Worm (Caenorhabditis elegans) whole organism, L4 larva: ENCODE measurements around the gene ccz-1.
A peak's percentile ranks its signal among the peaks of the same experiment; 100 is the strongest.

ENCODE experiments used
- D1046.2 ChIP-seq: fragments of 200-800 bp; sonication (Bioruptor generic); IDR thresholded peaks from 2 replicates; pipeline ENCODE4 v1.3.6; 2022; ENCODE audit warnings: missing genetic modification characterization, missing compliant biosample characterization
- F26F4.8 ChIP-seq: fragments of 200-800 bp; sonication (Bioruptor generic); conservative IDR thresholded peaks from 2 replicates; pipeline ENCODE4 v1.3.6; 2022; ENCODE audit warnings: missing genetic modification characterization, missing compliant biosample characterization
- F44E2.7 ChIP-seq: fragments of 200-800 bp; sonication (Bioruptor generic); IDR thresholded peaks from 2 replicates; pipeline ENCODE4 v2.1.2; 2022; ENCODE audit warnings: missing genetic modification characterization, missing compliant biosample characterization
- ZK546.5 ChIP-seq, 2 experiments: sonication (generic microtip); optimal IDR thresholded peaks; 2 replicates each; lab custom pipeline; 2017; ENCODE audit warnings: missing biosample characterization in 2 of 2, missing genetic modification characterization in 2 of 2
- aha-1 ChIP-seq: fragments of 150-350 bp; peaks from one replicate; lab custom pipeline; 2014; ENCODE audit warnings: missing biosample characterization, missing genetic modification characterization
- ama-1 ChIP-seq: fragments of 150-350 bp; optimal IDR thresholded peaks from 2 replicates; lab custom pipeline; 2014; ENCODE audit warnings: inconsistent platforms, mixed read lengths
- daf-8 ChIP-seq: fragments of 200-800 bp; sonication (Bioruptor generic); IDR thresholded peaks from 2 replicates; pipeline ENCODE4 v1.3.6; 2022; ENCODE audit warnings: missing genetic modification characterization, missing compliant biosample characterization
- duxl-1 ChIP-seq: sonication (generic microtip); optimal IDR thresholded peaks from 2 replicates; lab custom pipeline; 2016; ENCODE audit warnings: mild to moderate bottlenecking, missing genetic modification characterization, moderate library complexity, missing compliant biosample characterization; ENCODE audit not compliant: poor library complexity
- dve-1 ChIP-seq: sonication (generic microtip); optimal IDR thresholded peaks from 2 replicates; lab custom pipeline; 2017; ENCODE audit warnings: antibody characterized with exemption, mild to moderate bottlenecking, missing genetic modification characterization, missing compliant biosample characterization; ENCODE audit not compliant: insufficient read depth
- hlh-11 ChIP-seq: fragments of 200-800 bp; sonication (Bioruptor generic); optimal IDR thresholded peaks from 2 replicates; lab custom pipeline; 2018; ENCODE audit warnings: mild to moderate bottlenecking, missing genetic modification characterization, missing compliant biosample characterization
- hmg-1.1 ChIP-seq: fragments of 200-800 bp; sonication (Bioruptor generic); IDR thresholded peaks from 2 replicates; pipeline ENCODE4 v1.3.6; 2022; ENCODE audit warnings: missing genetic modification reagents, missing genetic modification characterization, missing compliant biosample characterization
- mdl-1 ChIP-seq, 2 experiments: fragments of 150-350 bp in 1 of 2; sonication (generic microtip) in 1 of 2; optimal IDR thresholded peaks; 2 replicates each; lab custom pipeline; 2014 to 2017; ENCODE audit warnings: missing biosample characterization in 2 of 2, missing genetic modification characterization in 2 of 2
- mdt-29 ChIP-seq: fragments of 200-800 bp; sonication (Bioruptor generic); IDR thresholded peaks from 2 replicates; pipeline ENCODE4 v1.3.6; 2022; ENCODE audit warnings: missing genetic modification reagents, missing genetic modification characterization, missing compliant biosample characterization
- mep-1 ChIP-seq: fragments of 150-350 bp; sonication (generic microtip); optimal IDR thresholded peaks from 3 replicates; lab custom pipeline; 2014; ENCODE audit warnings: missing biosample characterization, missing genetic modification characterization
- mes-2 ChIP-seq: sonication (generic microtip); optimal IDR thresholded peaks from 2 replicates; lab custom pipeline; 2016; ENCODE audit warnings: missing genotype, mild to moderate bottlenecking, missing genetic modification characterization, missing compliant biosample characterization; ENCODE audit not compliant: poor library complexity, severe bottlenecking
- nhr-10 ChIP-seq: fragments of 150-350 bp; optimal IDR thresholded peaks from 2 replicates; lab custom pipeline; 2014; ENCODE audit warnings: missing biosample characterization, missing genetic modification characterization
- nhr-11 ChIP-seq: fragments of 150-350 bp; optimal IDR thresholded peaks from 2 replicates; lab custom pipeline; 2014; ENCODE audit warnings: missing biosample characterization, missing genetic modification characterization
- nhr-28 ChIP-seq: fragments of 150-350 bp; optimal IDR thresholded peaks from 2 replicates; lab custom pipeline; 2014; ENCODE audit warnings: missing biosample characterization, missing genetic modification characterization
- nhr-41 ChIP-seq: fragments of 200-800 bp; sonication (Bioruptor generic); IDR thresholded peaks from 2 replicates; pipeline ENCODE4 v1.3.6; 2022; ENCODE audit warnings: missing genetic modification reagents, missing genetic modification characterization, missing compliant biosample characterization
- nhr-48 ChIP-seq: sonication (generic microtip); optimal IDR thresholded peaks from 2 replicates; lab custom pipeline; 2016; ENCODE audit warnings: mild to moderate bottlenecking, missing genetic modification characterization, missing compliant biosample characterization
- nhr-77 ChIP-seq: fragments of 150-350 bp; optimal IDR thresholded peaks from 2 replicates; lab custom pipeline; 2014; ENCODE audit warnings: missing biosample characterization, missing genetic modification characterization
- pha-4 ChIP-seq, 2 experiments: fragments of 150-350 bp in 1 of 2; fragments of 200-800 bp in 1 of 2; sonication (Bioruptor generic) in 1 of 2; IDR thresholded peaks in 1 of 2; optimal IDR thresholded peaks in 1 of 2; 2 replicates each; pipeline versions ENCODE4 v1.3.6 to Lab custom; 2014 to 2022; ENCODE audit warnings: missing genetic modification characterization in 2 of 2, missing genetic modification reagents in 2 of 2, missing biosample characterization in 1 of 2, missing compliant biosample characterization in 1 of 2
- rbr-2 ChIP-seq: sonication (generic microtip); optimal IDR thresholded peaks from 2 replicates; lab custom pipeline; 2016; ENCODE audit warnings: missing genotype, missing genetic modification characterization, missing compliant biosample characterization
- set-16 ChIP-seq: fragments of 200-800 bp; sonication (Bioruptor generic); IDR thresholded peaks from 2 replicates; pipeline ENCODE4 v1.3.6; 2022; ENCODE audit warnings: missing genetic modification reagents, missing genetic modification characterization, missing compliant biosample characterization
- spr-1 ChIP-seq: sonication (generic microtip); optimal IDR thresholded peaks from 2 replicates; lab custom pipeline; 2016; ENCODE audit warnings: mild to moderate bottlenecking, missing genetic modification characterization, missing compliant biosample characterization
- spr-3 ChIP-seq: fragments of 200-800 bp; sonication (Bioruptor generic); optimal IDR thresholded peaks from 2 replicates; lab custom pipeline; 2018; ENCODE audit warnings: mild to moderate bottlenecking, missing genetic modification characterization, missing compliant biosample characterization
- unc-130 ChIP-seq: sonication (generic microtip); optimal IDR thresholded peaks from 2 replicates; lab custom pipeline; 2016; ENCODE audit warnings: missing genetic modification reagents, missing genetic modification characterization, missing compliant biosample characterization
- unc-39 ChIP-seq: sonication (generic microtip); optimal IDR thresholded peaks from 2 replicates; lab custom pipeline; 2017; ENCODE audit warnings: missing biosample characterization, missing genetic modification characterization
- unc-62 ChIP-seq, 3 experiments: fragments of 150-350 bp in 1 of 3; sonication (generic microtip); optimal IDR thresholded peaks in 2 of 3; peaks in 1 of 3; 1 replicate in 1 of 3; 2 replicates in 2 of 3; lab custom pipeline; 2014 to 2017; ENCODE audit warnings: missing biosample characterization in 3 of 3, missing genetic modification characterization in 3 of 3, missing genetic modification reagents in 3 of 3, missing genotype in 1 of 3
- zfp-2 ChIP-seq: sonication (generic microtip); optimal IDR thresholded peaks from 2 replicates; lab custom pipeline; 2016; ENCODE audit warnings: mild to moderate bottlenecking, missing genetic modification characterization, missing compliant biosample characterization
- zfp-3 ChIP-seq: fragments of 200-800 bp; sonication (Bioruptor generic); conservative IDR thresholded peaks from 2 replicates; pipeline ENCODE4 v1.3.6; 2022; ENCODE audit warnings: missing genetic modification reagents, missing genetic modification characterization, missing compliant biosample characterization

Gene ccz-1

ce11 chrV:13664340-13664916, 14.2 kb upstream of the ccz-1 start (continued):
- TF ChIP-seq nhr-48 (tag; lab: Kevin White, UChicago) (no peak), duxl-1 (tag; lab: Kevin White, UChicago) (peak; percentile 49), F26F4.8 (GFP tag; lab: Robert Waterston, UW) (no peak), hlh-11 (tag; lab: Kevin White, UChicago) (peak; percentile 25)

- TF ChIP-seq nhr-28 (tag; lab: Kevin White, UChicago): peak; percentile 39
- no peak for TF ChIP-seq spr-3 (GFP tag; lab: Kevin White, UChicago)
- TF ChIP-seq mes-2: peak; percentile 3
- no peak for TF ChIP-seq ZK546.5 (tag; optimal IDR thresholded peaks at IDR 0.05; lab: Kevin White, UChicago)
- TF ChIP-seq nhr-11 (tag; lab: Kevin White, UChicago): no peak
- TF ChIP-seq nhr-48 (tag; lab: Kevin White, UChicago): no peak
- peak; percentile 4 for TF ChIP-seq mep-1 (tag; lab: Kevin White, UChicago)
- no peak for TF ChIP-seq mdt-29 (GFP tag; lab: Robert Waterston, UW)
- TF ChIP-seq aha-1 (tag; lab: Kevin White, UChicago): peak; percentile 28
- TF ChIP-seq duxl-1 (tag; lab: Kevin White, UChicago): no peak
Measured at ce11 chrV:13665089-13665488, 13.6 kb upstream of the ccz-1 start, which contains the start of gene rde-12. Gene rde-12, plus strand, starts transcription at chrV:13665389.

- TF ChIP-seq dve-1 (tag; lab: Kevin White, UChicago) (no peak), nhr-48 (tag; lab: Kevin White, UChicago) (no peak), F26F4.8 (GFP tag; lab: Robert Waterston, UW) (no peak), zfp-2 (tag; lab: Kevin White, UChicago) (no peak), nhr-41 (GFP tag; lab: Robert Waterston, UW) (no peak), unc-62 (GFP tag; optimal IDR thresholded peaks at IDR 0.05 in 1 of 2; lab: Kevin White, UChicago) (peak in 1 of 2 experiments; percentile 56), unc-62 (tag; optimal IDR thresholded peaks at IDR 0.05; lab: Kevin White, UChicago) (no peak), unc-39 (tag; lab: Kevin White, UChicago) (no peak), nhr-10 (tag; lab: Kevin White, UChicago) (no peak), ama-1 (lab: Kevin White, UChicago) (no peak), zfp-3 (GFP tag; lab: Robert Waterston, UW) (no peak), daf-8 (GFP tag; lab: Robert Waterston, UW) (no peak), nhr-77 (tag; lab: Kevin White, UChicago) (no peak), spr-1 (tag; lab: Kevin White, UChicago) (no peak), aha-1 (tag; lab: Kevin White, UChicago) (peak; percentile 96), hmg-1.1 (no peak), pha-4 (GFP tag; IDR thresholded peaks at IDR 0.05; lab: Robert Waterston, UW) (no peak), pha-4 (tag; optimal IDR thresholded peaks at IDR 0.05; lab: Kevin White, UChicago) (no peak), rbr-2 (tag; lab: Kevin White, UChicago) (no peak)
Measured at ce11 chrV:13666460-13666859, 12.2 kb upstream of the ccz-1 start.

ce11 chrV:13668337-13668736, 10.3 kb upstream of the ccz-1 start:
- TF ChIP-seq unc-130 (GFP tag; lab: Kevin White, UChicago) (no peak), F44E2.7 (0 out of 2 replicates have a peak, but pooled peaks have one; percentile 36), mdt-29 (GFP tag; lab: Robert Waterston, UW) (no peak), D1046.2 (GFP tag; lab: Robert Waterston, UW) (peak; percentile 33; the same call in 1 of the 2 replicates), mdl-1 (tag; optimal IDR thresholded peaks at IDR 0.05; lab: Kevin White, UChicago) (no peak), daf-8 (GFP tag; lab: Robert Waterston, UW) (no peak), pha-4 (GFP tag; IDR thresholded peaks at IDR 0.05; lab: Robert Waterston, UW) (no peak), pha-4 (tag; optimal IDR thresholded peaks at IDR 0.05; lab: Kevin White, UChicago) (no peak), set-16 (GFP tag; lab: Robert Waterston, UW) (peak; percentile 93)
